Fruit fly (Drosophila melanogaster): ENCODE results near the gene CG14322.
A peak's percentile ranks its signal among the peaks of the same experiment; 100 is the strongest.

DNA sequence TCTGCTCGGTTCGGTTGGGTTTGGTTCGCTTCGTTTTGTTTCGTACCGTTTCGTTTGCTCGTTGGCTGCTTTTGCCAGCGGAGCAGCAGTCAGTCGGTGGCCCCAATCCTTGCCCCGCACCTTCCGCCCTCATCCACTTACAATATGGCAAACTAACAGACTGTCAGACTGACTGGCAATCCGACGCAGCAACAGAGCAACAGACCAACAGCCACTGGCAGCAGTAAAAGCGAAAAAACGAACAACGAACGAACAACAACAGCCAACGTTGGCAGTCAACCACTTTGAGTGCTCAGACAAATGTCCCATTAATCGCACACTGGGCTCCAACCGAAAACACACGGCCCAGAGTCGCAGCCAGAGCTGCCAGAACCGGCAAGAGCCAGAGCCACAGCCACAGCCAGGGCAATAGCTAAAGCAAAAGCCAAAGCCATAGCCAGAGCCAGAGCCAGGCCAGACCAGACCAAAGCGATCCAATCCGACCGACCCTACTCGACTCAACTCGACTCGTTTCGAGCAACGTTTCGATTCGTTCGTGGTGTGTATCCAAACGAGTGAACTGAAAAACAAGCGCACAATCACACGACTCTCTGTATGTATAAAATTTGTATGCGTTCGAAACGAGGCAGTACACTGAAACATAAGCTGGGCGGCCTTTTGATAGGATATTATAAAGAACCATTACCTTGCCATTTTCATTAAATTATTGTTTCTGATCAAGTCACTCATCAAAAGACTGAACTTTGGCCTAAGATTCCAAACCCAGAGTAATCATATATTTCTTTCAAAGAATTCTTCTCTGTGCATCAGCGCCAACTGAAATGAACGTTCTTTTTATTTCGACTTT is 56.4 kb downstream of the CG14322 start:
- TF ChIP-seq yki (optimal IDR thresholded peaks at IDR 0.05), result no peak
- TF ChIP-seq CG8359 (GFP tag; optimal IDR thresholded peaks at IDR 0.05; ENCODE audit: borderline replicate concordance), result peak; percentile 94
- no peak for TF ChIP-seq nerfin-2 (GFP tag; IDR thresholded peaks at IDR 0.05; ENCODE audit: partially characterized antibody)
- no peak for TF ChIP-seq zen2 (GFP tag; IDR thresholded peaks at IDR 0.05; ENCODE audit: partially characterized antibody)
